Worm (Caenorhabditis elegans): ENCODE results near the gene clec-199.

clec-199 gene

ce11 chrIV:17333542-17334281, 18.0 kb upstream of the clec-199 start, which contains the start of gene C49C3.15:
C49C3.15 (plus strand) TSS chrIV:17334231.
- TF ChIP-seq jun-1 (tag; optimal IDR thresholded peaks at IDR 0.05): no peak
- no peak for TF ChIP-seq sox-4 (tag; optimal IDR thresholded peaks at IDR 0.05)
- peak in 1 of 2 experiments; percentile 51 for TF ChIP-seq lin-35 (GFP tag; optimal IDR thresholded peaks at IDR 0.05)
- no peak for TF ChIP-seq nhr-11 (tag; optimal IDR thresholded peaks at IDR 0.05)
- peak; percentile 16 for TF ChIP-seq nhr-71 (tag; optimal IDR thresholded peaks at IDR 0.05)
- TF ChIP-seq lin-14 (GFP tag; optimal IDR thresholded peaks at IDR 0.05): peak; percentile 63
- no peak for TF ChIP-seq sup-37 (GFP tag; optimal IDR thresholded peaks at IDR 0.05)
- no peak for TF ChIP-seq fkh-8 (tag; optimal IDR thresholded peaks at IDR 0.05)
- TF ChIP-seq dpl-1 (GFP tag; optimal IDR thresholded peaks at IDR 0.05): peak in 1 of 3 experiments; percentile 21
- TF ChIP-seq Y116A8C.19 (tag; optimal IDR thresholded peaks at IDR 0.05; ENCODE audit: borderline replicate concordance): no peak
- peak in 1 of 2 experiments; percentile 22 for TF ChIP-seq mdl-1 (tag; optimal IDR thresholded peaks at IDR 0.05)
- TF ChIP-seq mep-1 (tag; optimal IDR thresholded peaks at IDR 0.05): peak; percentile 48
- peak; percentile 30 for TF ChIP-seq snu-23 (GFP tag; optimal IDR thresholded peaks at IDR 0.05)
- TF ChIP-seq lsy-2 (tag; optimal IDR thresholded peaks at IDR 0.05): peak in 1 of 2 experiments; percentile 47
- peak; percentile 14 for TF ChIP-seq rnt-1 (tag; optimal IDR thresholded peaks at IDR 0.05)
- TF ChIP-seq efl-1 (optimal IDR thresholded peaks at IDR 0.05): peak; percentile 15 to 42
- TF ChIP-seq efl-1 (GFP tag; optimal IDR thresholded peaks at IDR 0.05 in 1 of 2): peak; percentile 12 to 86
- TF ChIP-seq ces-1 (GFP tag; optimal IDR thresholded peaks at IDR 0.05): no peak

ce11 chrIV:17335031-17335430, 16.7 kb upstream of the clec-199 start, which contains the start of gene C49C3.8:
C49C3.8 (plus strand) TSS chrIV:17335203.
- no peak for TF ChIP-seq ama-1 (optimal IDR thresholded peaks at IDR 0.05)
- no peak for TF ChIP-seq swsn-7 (tag; optimal IDR thresholded peaks at IDR 0.05)
- no peak for TF ChIP-seq nhr-71 (tag; optimal IDR thresholded peaks at IDR 0.05)
- TF ChIP-seq hpl-2 (GFP tag; optimal IDR thresholded peaks at IDR 0.05): no peak
- no peak for TF ChIP-seq unc-62 (GFP tag; optimal IDR thresholded peaks at IDR 0.05)
- no peak for TF ChIP-seq nhr-11 (tag; optimal IDR thresholded peaks at IDR 0.05)
- peak; percentile 38 for TF ChIP-seq blmp-1 (tag; optimal IDR thresholded peaks at IDR 0.05)
- TF ChIP-seq lin-14 (GFP tag; optimal IDR thresholded peaks at IDR 0.05): peak; percentile 60
- TF ChIP-seq jun-1 (tag; optimal IDR thresholded peaks at IDR 0.05): no peak
- peak; percentile 29 for TF ChIP-seq mep-1 (tag; optimal IDR thresholded peaks at IDR 0.05)
- TF ChIP-seq C16A3.4 (tag; optimal IDR thresholded peaks at IDR 0.05): no peak
- peak in 1 of 3 experiments; percentile 19 for TF ChIP-seq dpl-1 (GFP tag; optimal IDR thresholded peaks at IDR 0.05)
- no peak for TF ChIP-seq hlh-17 (GFP tag; optimal IDR thresholded peaks at IDR 0.05; ENCODE audit: borderline replicate concordance)
- TF ChIP-seq pax-3 (tag; optimal IDR thresholded peaks at IDR 0.05): no peak
- peak in 1 of 2 experiments; percentile 26 for TF ChIP-seq lsy-2 (tag; optimal IDR thresholded peaks at IDR 0.05)
- no peak for TF ChIP-seq efl-1 (optimal IDR thresholded peaks at IDR 0.05)
- TF ChIP-seq efl-1 (GFP tag; optimal IDR thresholded peaks at IDR 0.05 in 1 of 2): peak in 1 of 2 experiments; percentile 12

ce11 chrIV:17338920-17339510, 12.7 kb upstream of the clec-199 start, which contains the start of gene C49C3.10:
C49C3.10 (minus strand) TSS chrIV:17338970.
- no peak for TF ChIP-seq aly-2 (tag; optimal IDR thresholded peaks at IDR 0.05)
- TF ChIP-seq ets-5 (GFP tag; IDR thresholded peaks at IDR 0.05): no peak
- peak; percentile 14 for TF ChIP-seq tlp-1 (tag; optimal IDR thresholded peaks at IDR 0.05)
- peak; percentile 76 for TF ChIP-seq jun-1 (tag; optimal IDR thresholded peaks at IDR 0.05)
- peak; percentile 23 for TF ChIP-seq pqm-1 (tag; optimal IDR thresholded peaks at IDR 0.05)
- no peak for TF ChIP-seq elt-3 (tag; optimal IDR thresholded peaks at IDR 0.05)
- TF ChIP-seq efl-3 (GFP tag; optimal IDR thresholded peaks at IDR 0.05): no peak
- TF ChIP-seq elt-2 (tag; optimal IDR thresholded peaks at IDR 0.05): peak; percentile 87
- no peak for TF ChIP-seq C34B4.2 (tag; optimal IDR thresholded peaks at IDR 0.05)
- no peak for TF ChIP-seq nhr-47 (tag; optimal IDR thresholded peaks at IDR 0.05)
- no peak for TF ChIP-seq unc-62 (GFP tag; optimal IDR thresholded peaks at IDR 0.05)
- no peak for TF ChIP-seq mab-9 (GFP tag; IDR thresholded peaks at IDR 0.05)
- TF ChIP-seq lin-13 (GFP tag; optimal IDR thresholded peaks at IDR 0.05): no peak
- TF ChIP-seq lin-15B (tag; optimal IDR thresholded peaks at IDR 0.05): no peak
- no peak for TF ChIP-seq skn-1 (tag; optimal IDR thresholded peaks at IDR 0.05)
- TF ChIP-seq snu-23 (GFP tag; optimal IDR thresholded peaks at IDR 0.05): no peak
- TF ChIP-seq nhr-85 (tag): no peak
